Fruit fly (Drosophila melanogaster) whole organism, prepupa: ENCODE measurements around the gene CG13693.

Source experiments
- Blimp-1 ChIP-seq: fragments of 200-800 bp; sonication (Bioruptor generic); optimal IDR thresholded peaks from 3 replicates; lab custom pipeline; 2017; ENCODE audit warnings: missing biosample characterization, missing genetic modification characterization, mild to moderate bottlenecking, moderate library complexity, missing genetic modification reagents
- CG10669 ChIP-seq: fragments of 200-800 bp; sonication (Bioruptor generic); optimal IDR thresholded peaks from 3 replicates; lab custom pipeline; 2018; ENCODE audit warnings: missing biosample characterization, mild to moderate bottlenecking, missing genetic modification characterization, moderate library complexity
- CG11294 ChIP-seq: fragments of 200-800 bp; sonication (Bioruptor generic); IDR thresholded peaks from 2 replicates; pipeline ENCODE4 v1.3.6; 2022; ENCODE audit warnings: missing biosample characterization, missing genetic modification characterization
- CG11762 ChIP-seq: fragments of 200-800 bp; sonication (Bioruptor generic); optimal IDR thresholded peaks from 3 replicates; lab custom pipeline; 2016; ENCODE audit warnings: missing biosample characterization, missing genetic modification characterization; ENCODE audit not compliant: insufficient read depth
- CG15336 ChIP-seq: fragments of 200-800 bp; sonication (Bioruptor generic); IDR thresholded peaks from 2 replicates; pipeline ENCODE4 v1.3.6; 2022; ENCODE audit warnings: missing biosample characterization, missing genetic modification characterization
- CG1621 ChIP-seq: fragments of 200-800 bp; sonication (Bioruptor generic); optimal IDR thresholded peaks from 3 replicates; lab custom pipeline; 2018; ENCODE audit warnings: missing biosample characterization, mild to moderate bottlenecking, missing genetic modification characterization
- CG16779 ChIP-seq: fragments of 200-800 bp; sonication (Bioruptor generic); optimal IDR thresholded peaks from 3 replicates; lab custom pipeline; 2017; ENCODE audit warnings: missing biosample characterization, mild to moderate bottlenecking, missing genetic modification characterization
- CG3032 ChIP-seq: fragments of 200-800 bp; optimal IDR thresholded peaks from 2 replicates; lab custom pipeline; 2019; ENCODE audit warnings: missing biosample characterization, mild to moderate bottlenecking, missing genetic modification characterization, moderate library complexity
- CG31627 ChIP-seq: fragments of 200-800 bp; sonication (Bioruptor generic); optimal IDR thresholded peaks from 3 replicates; lab custom pipeline; 2016; ENCODE audit warnings: missing biosample characterization, missing genetic modification characterization
- CG32006 ChIP-seq: fragments of 200-800 bp; sonication (Bioruptor generic); optimal IDR thresholded peaks from 3 replicates; lab custom pipeline; 2017; ENCODE audit warnings: missing biosample characterization, mild to moderate bottlenecking, missing genetic modification characterization
- CG34406 ChIP-seq: fragments of 200-800 bp; sonication (Bioruptor generic); optimal IDR thresholded peaks from 3 replicates; lab custom pipeline; 2016; ENCODE audit warnings: missing biosample characterization, missing genetic modification characterization
- CG3919 ChIP-seq: fragments of 200-800 bp; sonication (Bioruptor generic); optimal IDR thresholded peaks from 3 replicates; lab custom pipeline; 2016; ENCODE audit warnings: missing biosample characterization, missing genetic modification characterization
- CG4318 ChIP-seq: fragments of 200-800 bp; sonication (Bioruptor generic); optimal IDR thresholded peaks from 3 replicates; lab custom pipeline; 2017; ENCODE audit warnings: missing biosample characterization, mild to moderate bottlenecking, missing genetic modification characterization
- CG6163 ChIP-seq: fragments of 200-800 bp; sonication (Bioruptor generic); IDR thresholded peaks from 3 replicates; pipeline ENCODE4 v1.3.6; 2022; ENCODE audit warnings: missing biosample characterization, missing genetic modification characterization
- CG6276 ChIP-seq: fragments of 200-800 bp; sonication (Bioruptor generic); optimal IDR thresholded peaks from 2 replicates; lab custom pipeline; 2017; ENCODE audit warnings: missing biosample characterization, mild to moderate bottlenecking, missing genetic modification characterization
- CG6792 ChIP-seq: fragments of 200-800 bp; sonication (Bioruptor generic); optimal IDR thresholded peaks from 3 replicates; lab custom pipeline; 2016; ENCODE audit warnings: missing biosample characterization, missing genetic modification characterization
- CG6808 ChIP-seq: fragments of 200-800 bp; sonication (Bioruptor generic); optimal IDR thresholded peaks from 3 replicates; lab custom pipeline; 2017; ENCODE audit warnings: missing biosample characterization, missing genetic modification characterization, mild to moderate bottlenecking, moderate library complexity, missing genetic modification reagents
- CG7368 ChIP-seq: fragments of 200-800 bp; sonication (Bioruptor generic); optimal IDR thresholded peaks from 3 replicates; lab custom pipeline; 2016; ENCODE audit warnings: missing biosample characterization, missing genetic modification characterization
- CG8319 ChIP-seq: fragments of 200-800 bp; sonication (Bioruptor generic); optimal IDR thresholded peaks from 3 replicates; lab custom pipeline; 2016; ENCODE audit warnings: missing biosample characterization, missing genetic modification characterization
- Eip75B ChIP-seq: fragments of 200-800 bp; sonication (Bioruptor generic); optimal IDR thresholded peaks from 3 replicates; lab custom pipeline; 2016; ENCODE audit warnings: missing biosample characterization, missing genetic modification characterization
- Eip78C ChIP-seq: fragments of 200-800 bp; sonication (Bioruptor generic); peaks from one replicate; lab custom pipeline; 2016; ENCODE audit warnings: missing biosample characterization, missing genetic modification characterization
- Eip93F ChIP-seq: fragments of 200-800 bp; sonication (Bioruptor generic); optimal IDR thresholded peaks from 2 replicates; lab custom pipeline; 2016; ENCODE audit warnings: missing biosample characterization, mild to moderate bottlenecking, missing genetic modification characterization
- Ets21C ChIP-seq: fragments of 200-800 bp; sonication (Bioruptor generic); optimal IDR thresholded peaks from 3 replicates; lab custom pipeline; 2016; ENCODE audit warnings: missing biosample characterization, missing genetic modification characterization
- Ets96B ChIP-seq: fragments of 200-800 bp; optimal IDR thresholded peaks from 2 replicates; lab custom pipeline; 2019; ENCODE audit warnings: missing biosample characterization, mild to moderate bottlenecking, missing genetic modification characterization, moderate library complexity
- Hr38 ChIP-seq: sonication (Bioruptor generic); optimal IDR thresholded peaks from 2 replicates; lab custom pipeline; 2016; ENCODE audit warnings: missing biosample characterization, missing genetic modification characterization
- Hr39 ChIP-seq: fragments of 200-800 bp; sonication (Bioruptor generic); optimal IDR thresholded peaks from 2 replicates; lab custom pipeline; 2016; ENCODE audit warnings: missing biosample characterization, missing genetic modification characterization
- Hr4 ChIP-seq: fragments of 200-800 bp; sonication (Bioruptor generic); optimal IDR thresholded peaks from 3 replicates; lab custom pipeline; 2016; ENCODE audit warnings: missing biosample characterization, missing genetic modification characterization
- Lpt ChIP-seq: fragments of 200-800 bp; sonication (Bioruptor generic); optimal IDR thresholded peaks from 3 replicates; lab custom pipeline; 2016; ENCODE audit warnings: missing biosample characterization, missing genetic modification characterization
- Met ChIP-seq: fragments of 200-800 bp; sonication (Bioruptor generic); optimal IDR thresholded peaks from 3 replicates; lab custom pipeline; 2016; ENCODE audit warnings: missing biosample characterization, missing genetic modification characterization
- Sox102F ChIP-seq: fragments of 200-800 bp; sonication (Bioruptor generic); optimal IDR thresholded peaks from 2 replicates; lab custom pipeline; 2016; ENCODE audit warnings: missing biosample characterization, mild to moderate bottlenecking, missing genetic modification characterization
- Sox14 ChIP-seq: fragments of 200-800 bp; sonication (Bioruptor generic); optimal IDR thresholded peaks from 3 replicates; lab custom pipeline; 2016; ENCODE audit warnings: missing biosample characterization, missing genetic modification characterization
- Sox15 ChIP-seq: fragments of 200-800 bp; sonication (Bioruptor generic); optimal IDR thresholded peaks from 3 replicates; lab custom pipeline; 2016; ENCODE audit warnings: missing biosample characterization, missing genetic modification characterization
- achi ChIP-seq: fragments of 200-800 bp; sonication (Bioruptor generic); optimal IDR thresholded peaks from 3 replicates; lab custom pipeline; 2016; ENCODE audit warnings: missing biosample characterization, missing genetic modification characterization
- acj6 ChIP-seq: fragments of 200-800 bp; sonication (Bioruptor generic); optimal IDR thresholded peaks from 3 replicates; lab custom pipeline; 2016; ENCODE audit warnings: missing biosample characterization, missing genetic modification characterization
- dac ChIP-seq: fragments of 200-800 bp; sonication (Bioruptor generic); optimal IDR thresholded peaks from 2 replicates; lab custom pipeline; 2017; ENCODE audit warnings: missing biosample characterization, mild to moderate bottlenecking, missing genetic modification characterization
- dsx ChIP-seq: fragments of 200-800 bp; optimal IDR thresholded peaks from 3 replicates; lab custom pipeline; 2019; ENCODE audit warnings: missing biosample characterization, mild to moderate bottlenecking, missing genetic modification characterization, moderate library complexity; ENCODE audit not compliant: poor library complexity, severe bottlenecking
- eg ChIP-seq: fragments of 200-800 bp; sonication (Bioruptor generic); IDR thresholded peaks from 3 replicates; pipeline ENCODE4 v1.3.6; 2022; ENCODE audit warnings: missing biosample characterization, missing genetic modification characterization
- esn ChIP-seq: fragments of 200-800 bp; sonication (Bioruptor generic); optimal IDR thresholded peaks from 2 replicates; lab custom pipeline; 2016; ENCODE audit warnings: missing biosample characterization, mild to moderate bottlenecking, missing genetic modification characterization, moderate library complexity
- fd85E ChIP-seq: fragments of 200-800 bp; sonication (Bioruptor generic); optimal IDR thresholded peaks from 3 replicates; lab custom pipeline; 2016; ENCODE audit warnings: missing biosample characterization, missing genetic modification characterization
- fkh ChIP-seq: fragments of 200-800 bp; sonication (Bioruptor generic); optimal IDR thresholded peaks from 3 replicates; lab custom pipeline; 2017; ENCODE audit warnings: missing biosample characterization, mild to moderate bottlenecking, missing genetic modification characterization, moderate library complexity
- lz ChIP-seq: fragments of 200-800 bp; sonication (Bioruptor generic); optimal IDR thresholded peaks from 3 replicates; lab custom pipeline; 2016; ENCODE audit warnings: missing biosample characterization, missing genetic modification characterization
- pdm3 ChIP-seq: fragments of 200-800 bp; sonication (Bioruptor generic); optimal IDR thresholded peaks from 3 replicates; lab custom pipeline; 2016; ENCODE audit warnings: missing biosample characterization, missing genetic modification characterization
- ss ChIP-seq, 2 experiments: fragments of 200-800 bp; sonication (Bioruptor generic); optimal IDR thresholded peaks; 2 replicates in 1 of 2; 3 replicates in 1 of 2; lab custom pipeline; 2017 to 2018; ENCODE audit warnings: mild to moderate bottlenecking in 2 of 2, missing biosample characterization in 2 of 2, missing genetic modification characterization in 2 of 2, moderate library complexity in 1 of 2
- svp ChIP-seq: fragments of 200-800 bp; sonication (Bioruptor generic); peaks from one replicate; lab custom pipeline; 2016; ENCODE audit warnings: missing biosample characterization, missing genetic modification characterization
- topi ChIP-seq: fragments of 200-800 bp; sonication (Bioruptor generic); optimal IDR thresholded peaks from 3 replicates; lab custom pipeline; 2016; ENCODE audit warnings: missing biosample characterization, missing genetic modification characterization
- vri ChIP-seq: fragments of 200-800 bp; sonication (Bioruptor generic); optimal IDR thresholded peaks from 3 replicates; lab custom pipeline; 2016; ENCODE audit warnings: missing biosample characterization, mild to moderate bottlenecking, missing genetic modification characterization

The CG13693 gene

dm6 chr2L:223351-223750 lies 8.9 kb upstream of the CG13693 start (continued):
- peak; percentile 29 for TF ChIP-seq Hr38
- peak; percentile 88 for TF ChIP-seq Lpt
- peak; percentile 92 for TF ChIP-seq CG4318 (GFP tag; lab: Kevin White, UChicago)
- TF ChIP-seq ss (GFP tag; optimal IDR thresholded peaks at IDR 0.05; lab: Kevin White, UChicago): peak; percentile 70 to 77
- TF ChIP-seq lz: peak; percentile 92
- TF ChIP-seq eg (GFP tag; lab: Robert Waterston, UW): peak; percentile 97
- TF ChIP-seq CG16779 (tag; lab: Kevin White, UChicago): peak; percentile 89
- peak; percentile 92 for TF ChIP-seq Hr39 (GFP tag; lab: Kevin White, UChicago)
- TF ChIP-seq Sox14 (GFP tag; lab: Kevin White, UChicago): peak; percentile 97
- peak; percentile 93 for TF ChIP-seq acj6
- TF ChIP-seq Met (GFP tag; lab: Kevin White, UChicago): peak; percentile 93
- peak; percentile 90 for TF ChIP-seq CG34406 (GFP tag; lab: Kevin White, UChicago)
- TF ChIP-seq fd85E (GFP tag; lab: Kevin White, UChicago): peak; percentile 80
- peak; percentile 90 for TF ChIP-seq vri (GFP tag; lab: Kevin White, UChicago)
- TF ChIP-seq dsx: peak; percentile 84
- peak; percentile 92 for TF ChIP-seq CG7368 (GFP tag; lab: Kevin White, UChicago)
- peak; percentile 95 for TF ChIP-seq Eip75B (GFP tag; lab: Kevin White, UChicago)
- peak; percentile 93 for TF ChIP-seq topi (GFP tag; lab: Kevin White, UChicago)
- TF ChIP-seq CG6808 (GFP tag; lab: Kevin White, UChicago): peak; percentile 90
- TF ChIP-seq svp (GFP tag; lab: Kevin White, UChicago): peak; percentile 94
- TF ChIP-seq CG31627 (GFP tag; lab: Kevin White, UChicago): peak; percentile 91
- TF ChIP-seq Ets21C: peak; percentile 86
- peak; percentile 92 for TF ChIP-seq CG6792 (GFP tag; lab: Kevin White, UChicago)
- TF ChIP-seq CG11762 (GFP tag; lab: Kevin White, UChicago): peak; percentile 87
- peak; percentile 95 for TF ChIP-seq pdm3
- TF ChIP-seq Blimp-1 (GFP tag; lab: Kevin White, UChicago): peak; percentile 61
- TF ChIP-seq CG11294: peak; percentile 91
- TF ChIP-seq esn (GFP tag; lab: Kevin White, UChicago): peak; percentile 94
- peak; percentile 95 for TF ChIP-seq Ets96B (tag; lab: Kevin White, UChicago)
- peak; percentile 89 for TF ChIP-seq CG8319 (GFP tag; lab: Kevin White, UChicago)
- TF ChIP-seq dac (GFP tag; lab: Kevin White, UChicago): peak; percentile 92
- TF ChIP-seq Sox102F (GFP tag; lab: Kevin White, UChicago): peak; percentile 90
- peak; percentile 97 for TF ChIP-seq CG6163 (GFP tag; lab: Robert Waterston, UW)
- peak; percentile 95 for TF ChIP-seq CG32006
- TF ChIP-seq fkh (GFP tag; lab: Kevin White, UChicago): peak; percentile 34
- peak; percentile 96 for TF ChIP-seq achi (GFP tag; lab: Kevin White, UChicago)
- peak; percentile 88 for TF ChIP-seq Sox15 (GFP tag; lab: Kevin White, UChicago)
- peak; percentile 95 for TF ChIP-seq CG15336 (GFP tag; lab: Robert Waterston, UW)

dm6 chr2L:223867-224598 lies 8.3 kb upstream of the CG13693 start:
- TF ChIP-seq CG6163 (GFP tag; lab: Robert Waterston, UW): no peak
- TF ChIP-seq CG3919: no peak
- no peak for TF ChIP-seq CG34406 (GFP tag; lab: Kevin White, UChicago)
- TF ChIP-seq Hr4 (GFP tag; lab: Kevin White, UChicago): no peak
- TF ChIP-seq CG1621 (tag; lab: Kevin White, UChicago): no peak
- TF ChIP-seq CG11762 (GFP tag; lab: Kevin White, UChicago): no peak
- TF ChIP-seq CG15336 (GFP tag; lab: Robert Waterston, UW): no peak
- no peak for TF ChIP-seq svp (GFP tag; lab: Kevin White, UChicago)
- TF ChIP-seq Eip93F (GFP tag; lab: Kevin White, UChicago): no peak
- no peak for TF ChIP-seq CG3032 (tag; lab: Kevin White, UChicago)
- TF ChIP-seq Eip78C: no peak
- TF ChIP-seq esn (GFP tag; lab: Kevin White, UChicago): no peak
- no peak for TF ChIP-seq CG4318 (GFP tag; lab: Kevin White, UChicago)
- TF ChIP-seq pdm3: no peak
- no peak for TF ChIP-seq Eip75B (GFP tag; lab: Kevin White, UChicago)
- no peak for TF ChIP-seq CG10669
- TF ChIP-seq CG6276: no peak
- TF ChIP-seq fd85E (GFP tag; lab: Kevin White, UChicago): no peak
- TF ChIP-seq Hr38: no peak
